Worm (Caenorhabditis elegans) whole organism, L2 larva: ENCODE measurements around the gene T19D12.2.

Source experiments
- C34F6.9 ChIP-seq: fragments of 150-350 bp; optimal IDR thresholded peaks from 2 replicates; lab custom pipeline; 2014; ENCODE audit warnings: missing biosample characterization, missing genetic modification characterization
- R02D3.7 ChIP-seq: fragments of 150-350 bp; optimal IDR thresholded peaks from 2 replicates; lab custom pipeline; 2014; ENCODE audit warnings: missing biosample characterization, missing genetic modification characterization
- alr-1 ChIP-seq: fragments of 150-350 bp; optimal IDR thresholded peaks from 2 replicates; lab custom pipeline; 2014; ENCODE audit warnings: missing biosample characterization, missing genetic modification characterization
- aly-2 ChIP-seq: fragments of 150-350 bp; optimal IDR thresholded peaks from 2 replicates; lab custom pipeline; 2014; ENCODE audit warnings: missing biosample characterization, missing genetic modification characterization
- ama-1 ChIP-seq: fragments of 150-350 bp; optimal IDR thresholded peaks from 2 replicates; lab custom pipeline; 2018; ENCODE audit warnings: inconsistent platforms
- blmp-1 ChIP-seq: sonication (generic microtip); optimal IDR thresholded peaks from 2 replicates; lab custom pipeline; 2017; ENCODE audit warnings: missing genetic modification characterization, mild to moderate bottlenecking, missing compliant biosample characterization, antibody characterized with exemption, moderate library complexity; ENCODE audit not compliant: insufficient read depth
- ceh-16 ChIP-seq: fragments of 150-350 bp; optimal IDR thresholded peaks from 2 replicates; lab custom pipeline; 2014; ENCODE audit warnings: missing biosample characterization, missing genetic modification characterization
- dmd-4 ChIP-seq: sonication (generic microtip); optimal IDR thresholded peaks from 2 replicates; lab custom pipeline; 2017; ENCODE audit warnings: missing biosample characterization, missing genetic modification characterization
- egl-27 ChIP-seq: sonication (generic microtip); optimal IDR thresholded peaks from 3 replicates; lab custom pipeline; 2017; ENCODE audit warnings: missing biosample characterization, missing genetic modification reagents, missing genetic modification characterization
- elt-1 ChIP-seq: fragments of 150-350 bp; optimal IDR thresholded peaks from 2 replicates; lab custom pipeline; 2014; ENCODE audit warnings: missing biosample characterization, missing genetic modification characterization
- elt-3 ChIP-seq: sonication (generic microtip); optimal IDR thresholded peaks from 2 replicates; lab custom pipeline; 2017; ENCODE audit warnings: missing biosample characterization, missing genetic modification characterization
- fos-1 ChIP-seq: fragments of 150-350 bp; optimal IDR thresholded peaks from 2 replicates; lab custom pipeline; 2014; ENCODE audit warnings: missing biosample characterization, missing genetic modification characterization
- gmeb-1 ChIP-seq: fragments of 150-350 bp; optimal IDR thresholded peaks from 2 replicates; lab custom pipeline; 2014; ENCODE audit warnings: missing biosample characterization, missing genetic modification characterization
- lin-11 ChIP-seq: fragments of 150-350 bp; sonication (generic microtip); optimal IDR thresholded peaks from 2 replicates; lab custom pipeline; 2014; ENCODE audit warnings: missing biosample characterization, missing genetic modification characterization, inconsistent platforms, mixed read lengths
- lin-13 ChIP-seq: fragments of 150-350 bp; optimal IDR thresholded peaks from 2 replicates; lab custom pipeline; 2014; ENCODE audit warnings: missing biosample characterization, missing genetic modification reagents, missing genetic modification characterization
- lsy-2 ChIP-seq, 2 experiments: fragments of 150-350 bp in 1 of 2; sonication (generic microtip) in 1 of 2; optimal IDR thresholded peaks; 2 replicates each; lab custom pipeline; 2014 to 2017; ENCODE audit warnings: missing biosample characterization in 2 of 2, missing genetic modification characterization in 2 of 2
- mab-5 ChIP-seq: fragments of 150-350 bp; optimal IDR thresholded peaks from 2 replicates; lab custom pipeline; 2014; ENCODE audit warnings: missing biosample characterization, missing genetic modification characterization
- mdl-1 ChIP-seq, 2 experiments: fragments of 150-350 bp in 1 of 2; sonication (generic microtip) in 1 of 2; optimal IDR thresholded peaks; 2 replicates each; lab custom pipeline; 2017; ENCODE audit warnings: missing biosample characterization in 2 of 2, missing genetic modification characterization in 2 of 2
- nhr-10 ChIP-seq: sonication (generic microtip); optimal IDR thresholded peaks from 2 replicates; lab custom pipeline; 2017; ENCODE audit warnings: missing biosample characterization, missing genetic modification characterization
- nhr-11 ChIP-seq: fragments of 150-350 bp; optimal IDR thresholded peaks from 2 replicates; lab custom pipeline; 2014; ENCODE audit warnings: missing biosample characterization, missing genetic modification characterization
- nhr-12 ChIP-seq: fragments of 150-350 bp; optimal IDR thresholded peaks from 2 replicates; lab custom pipeline; 2014; ENCODE audit warnings: missing biosample characterization, missing genetic modification characterization
- nhr-129 ChIP-seq: fragments of 150-350 bp; optimal IDR thresholded peaks from 2 replicates; lab custom pipeline; 2014; ENCODE audit warnings: missing biosample characterization, missing genetic modification characterization
- nhr-21 ChIP-seq: fragments of 150-350 bp; optimal IDR thresholded peaks from 2 replicates; lab custom pipeline; 2014; ENCODE audit warnings: missing biosample characterization, missing genetic modification characterization
- nhr-23 ChIP-seq: fragments of 150-350 bp; optimal IDR thresholded peaks from 2 replicates; lab custom pipeline; 2014; ENCODE audit warnings: missing biosample characterization, missing genetic modification reagents, missing genetic modification characterization
- nhr-237 ChIP-seq: fragments of 150-350 bp; optimal IDR thresholded peaks from 2 replicates; lab custom pipeline; 2014; ENCODE audit warnings: missing biosample characterization, missing genetic modification characterization
- nhr-25 ChIP-seq: fragments of 150-350 bp; sonication (generic microtip); optimal IDR thresholded peaks from 3 replicates; lab custom pipeline; 2014; ENCODE audit warnings: missing biosample characterization, missing genetic modification characterization
- nhr-77 ChIP-seq: fragments of 150-350 bp; optimal IDR thresholded peaks from 2 replicates; lab custom pipeline; 2014; ENCODE audit warnings: missing biosample characterization, missing genetic modification characterization
- sem-4 ChIP-seq: fragments of 150-350 bp; optimal IDR thresholded peaks from 2 replicates; lab custom pipeline; 2014; ENCODE audit warnings: missing biosample characterization, missing genetic modification reagents, missing genetic modification characterization
- skn-1 ChIP-seq: sonication (generic microtip); optimal IDR thresholded peaks from 2 replicates; lab custom pipeline; 2017; ENCODE audit warnings: missing biosample characterization, missing genetic modification characterization
- sma-3 ChIP-seq: sonication (generic microtip); optimal IDR thresholded peaks from 2 replicates; lab custom pipeline; 2016; ENCODE audit warnings: missing genetic modification reagents, missing genetic modification characterization, missing compliant biosample characterization
- snpc-4 ChIP-seq: fragments of 150-350 bp; optimal IDR thresholded peaks from 2 replicates; lab custom pipeline; 2014; ENCODE audit warnings: missing biosample characterization, missing genetic modification characterization
- unc-39 ChIP-seq: fragments of 150-350 bp; optimal IDR thresholded peaks from 2 replicates; lab custom pipeline; 2014; ENCODE audit warnings: missing biosample characterization, missing genetic modification characterization
- unc-62 ChIP-seq: fragments of 150-350 bp; optimal IDR thresholded peaks from 2 replicates; lab custom pipeline; 2014; ENCODE audit warnings: missing biosample characterization, missing genetic modification reagents, missing genetic modification characterization
- zag-1 ChIP-seq: fragments of 150-350 bp; optimal IDR thresholded peaks from 2 replicates; lab custom pipeline; 2014; ENCODE audit warnings: missing biosample characterization, missing genetic modification characterization
- ztf-11 ChIP-seq: sonication (generic microtip); optimal IDR thresholded peaks from 2 replicates; lab custom pipeline; 2017; ENCODE audit warnings: missing biosample characterization, missing genetic modification characterization
- ztf-4 ChIP-seq: fragments of 150-350 bp; optimal IDR thresholded peaks from 2 replicates; lab custom pipeline; 2014; ENCODE audit warnings: missing biosample characterization, missing genetic modification characterization

Gene T19D12.2

DNA sequence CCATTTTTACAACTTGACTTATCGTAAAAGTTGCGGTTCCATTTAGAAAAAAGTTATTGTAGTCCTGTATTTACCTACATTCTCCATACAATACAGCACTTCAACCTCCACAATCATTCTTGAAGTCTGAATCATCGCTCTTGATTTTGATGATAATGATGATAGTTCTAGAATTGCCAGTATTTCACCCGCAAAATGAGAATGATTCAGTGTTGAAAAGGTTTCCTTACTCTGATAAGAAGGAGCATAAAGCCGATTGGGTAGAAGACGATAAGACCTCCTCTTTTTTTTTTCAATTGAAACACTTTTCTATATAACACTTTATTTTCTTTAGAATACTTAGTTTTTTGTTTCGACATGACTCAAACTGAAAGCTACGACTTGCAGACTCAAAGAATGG is 30.3 kb upstream of the T19D12.2 start, which contains the start of gene T19D12.4:
Gene T19D12.4 (plus strand): TSS at position 295 of the 400 bp plus-strand sequence.
- TF ChIP-seq fos-1 (tag; lab: Kevin White, UChicago) (peak; percentile 91), ama-1 (lab: Kevin White, UChicago) (no peak), C34F6.9 (tag; lab: Kevin White, UChicago) (no peak), nhr-237 (tag; lab: Kevin White, UChicago) (no peak), snpc-4 (tag; lab: Kevin White, UChicago) (no peak), unc-62 (GFP tag; lab: Kevin White, UChicago) (no peak), lin-11 (tag; lab: Kevin White, UChicago) (no peak), skn-1 (tag; lab: Kevin White, UChicago) (no peak)

DNA sequence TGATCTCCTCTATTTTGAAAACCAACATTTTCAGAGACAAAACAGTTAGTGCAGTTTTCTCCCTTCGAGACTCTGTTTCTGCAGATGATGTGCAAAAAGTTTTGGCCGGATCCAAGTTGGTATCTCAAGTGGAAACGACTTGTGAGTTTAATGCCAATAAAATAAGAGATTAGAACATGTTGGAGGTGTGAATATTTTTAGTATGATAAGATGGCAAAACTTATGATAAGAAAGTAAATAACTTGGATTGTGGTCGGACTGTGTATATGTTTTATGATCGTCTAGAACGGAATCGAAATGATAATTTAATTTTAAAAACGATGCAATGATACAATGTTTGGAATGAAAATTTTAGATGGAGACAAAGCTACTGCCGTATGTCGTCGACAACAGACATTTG is 29.1 kb upstream of the T19D12.2 start:
- no peak for TF ChIP-seq nhr-237 (tag; lab: Kevin White, UChicago)
- TF ChIP-seq lsy-2 (tag; optimal IDR thresholded peaks at IDR 0.05; lab: Kevin White, UChicago) = no peak
- no peak for TF ChIP-seq R02D3.7
- TF ChIP-seq nhr-10 (tag; lab: Kevin White, UChicago) = no peak
- no peak for TF ChIP-seq nhr-77 (tag; lab: Kevin White, UChicago)
- TF ChIP-seq nhr-12 = no peak
- TF ChIP-seq nhr-25 = no peak
- no peak for TF ChIP-seq nhr-23

DNA sequence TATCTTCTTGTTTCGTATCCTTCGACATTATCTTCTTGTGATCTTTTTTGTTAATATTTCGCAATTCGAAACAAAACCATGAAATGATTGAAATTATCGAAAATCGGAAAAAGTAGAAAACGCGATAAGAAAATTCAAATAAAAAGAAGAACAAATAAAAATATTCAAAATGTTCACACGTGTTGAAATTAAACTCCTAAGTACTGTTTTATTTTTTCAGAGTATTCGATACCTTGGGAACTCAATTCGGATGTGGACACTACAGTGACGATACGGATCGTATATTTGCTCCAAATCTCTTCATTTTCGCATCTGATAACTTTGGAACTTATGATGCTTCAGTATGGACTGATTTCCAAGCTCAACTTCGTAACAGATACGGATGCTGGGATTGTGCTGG is 25.0 kb upstream of the T19D12.2 start, which contains the start of gene T19D12.5:
Gene T19D12.5 (minus strand): TSS at position 101 of the 400 bp plus-strand sequence.
- TF ChIP-seq lin-11 (tag; lab: Kevin White, UChicago) (no peak), nhr-10 (tag; lab: Kevin White, UChicago) (no peak), aly-2 (tag; lab: Kevin White, UChicago) (no peak), sem-4 (no peak), C34F6.9 (tag; lab: Kevin White, UChicago) (no peak), mdl-1 (tag; optimal IDR thresholded peaks at IDR 0.05; lab: Kevin White, UChicago) (no peak), dmd-4 (tag; lab: Kevin White, UChicago) (no peak), mab-5 (no peak), skn-1 (tag; lab: Kevin White, UChicago) (no peak), unc-39 (tag; lab: Kevin White, UChicago) (no peak), gmeb-1 (no peak), nhr-21 (tag; lab: Kevin White, UChicago) (no peak)
- TF ChIP-seq, all 48 proteins: peak for 0

DNA sequence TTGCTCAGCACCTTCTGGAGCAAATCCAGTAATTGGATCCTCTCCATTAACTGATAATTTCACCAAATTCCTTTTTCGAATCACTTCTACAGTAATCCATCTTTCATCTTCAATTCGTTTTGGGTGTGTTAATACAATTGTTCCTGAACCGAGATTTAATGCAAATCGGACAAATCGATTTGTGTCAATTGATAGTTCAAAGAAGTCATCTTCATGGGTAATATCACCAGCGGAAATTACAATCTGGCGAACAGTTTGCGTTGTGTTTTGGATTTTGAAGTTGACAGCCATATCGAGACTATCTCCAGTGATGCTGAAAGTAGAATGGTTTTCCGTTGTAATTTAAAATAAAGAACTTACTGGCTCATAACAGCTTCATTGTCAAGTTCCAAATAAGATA is 23.3 kb upstream of the T19D12.2 start:
- TF ChIP-seq ama-1 (lab: Kevin White, UChicago) = no peak
- TF ChIP-seq sma-3 = no peak
- TF ChIP-seq R02D3.7 = no peak
- no peak for TF ChIP-seq nhr-25
- no peak for TF ChIP-seq alr-1
- no peak for TF ChIP-seq nhr-129 (tag; lab: Kevin White, UChicago)
- no peak for TF ChIP-seq lsy-2 (tag; optimal IDR thresholded peaks at IDR 0.05; lab: Kevin White, UChicago)

DNA sequence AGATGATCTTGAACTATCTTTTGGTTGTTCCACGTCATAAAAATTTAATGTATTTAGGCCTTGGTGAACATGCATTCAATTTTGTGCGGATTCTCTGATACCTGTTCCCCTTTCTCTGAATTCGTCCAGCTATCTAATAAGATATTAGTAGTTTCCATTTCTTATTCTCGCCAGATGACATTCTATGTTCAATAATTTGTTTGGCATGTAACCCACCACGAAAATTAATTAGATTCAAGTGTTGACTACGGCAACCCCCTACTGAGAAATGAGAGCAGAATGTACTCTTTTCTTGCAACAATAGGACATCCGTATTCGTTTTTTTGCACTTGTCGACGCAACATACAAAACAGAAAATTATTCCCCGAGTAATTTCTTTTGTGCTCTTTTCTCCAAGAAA is 19.0 kb upstream of the T19D12.2 start:
- TF ChIP-seq blmp-1 (tag; lab: Kevin White, UChicago) = no peak
- no peak for TF ChIP-seq nhr-23
- TF ChIP-seq lsy-2 (tag; optimal IDR thresholded peaks at IDR 0.05; lab: Kevin White, UChicago) = no peak
- no peak for TF ChIP-seq lin-13 (GFP tag; lab: Kevin White, UChicago)
- no peak for TF ChIP-seq unc-62 (GFP tag; lab: Kevin White, UChicago)
- TF ChIP-seq elt-1 (tag; lab: Kevin White, UChicago) = no peak
- no peak for TF ChIP-seq nhr-129 (tag; lab: Kevin White, UChicago)
- no peak for TF ChIP-seq sma-3
- no peak for TF ChIP-seq ztf-4 (tag; lab: Kevin White, UChicago)
- no peak for TF ChIP-seq C34F6.9 (tag; lab: Kevin White, UChicago)
- TF ChIP-seq ceh-16 = no peak
- TF ChIP-seq ztf-11 (tag; lab: Kevin White, UChicago) = no peak
- no peak for TF ChIP-seq skn-1 (tag; lab: Kevin White, UChicago)
- TF ChIP-seq nhr-12 = no peak
- no peak for TF ChIP-seq elt-3 (tag; lab: Kevin White, UChicago)
- TF ChIP-seq zag-1 (tag; lab: Kevin White, UChicago) = no peak
- no peak for TF ChIP-seq egl-27 (tag; lab: Kevin White, UChicago)
- no peak for TF ChIP-seq R02D3.7
- no peak for TF ChIP-seq gmeb-1
- TF ChIP-seq nhr-11 = no peak
